Fruit fly (Drosophila melanogaster) whole organism, embryonic: Measurements from ENCODE around the gene Arp2.

Source experiments
- Abd-B ChIP-seq: fragments of 200-800 bp; sonication (Bioruptor generic); optimal IDR thresholded peaks from 2 replicates; lab custom pipeline; 2018; ENCODE audit warnings: missing biosample characterization, mild to moderate bottlenecking, missing genetic modification characterization, moderate library complexity
- Bgb ChIP-seq: fragments of 200-800 bp; sonication (Bioruptor generic); IDR thresholded peaks from 2 replicates; pipeline ENCODE4 v1.3.6; 2022; ENCODE audit warnings: missing biosample characterization, missing genetic modification characterization; ENCODE audit not compliant: partially characterized antibody
- BtbVII ChIP-seq: fragments of 200-800 bp; sonication (Bioruptor generic); optimal IDR thresholded peaks from 3 replicates; lab custom pipeline; 2017; ENCODE audit warnings: missing biosample characterization, mild to moderate bottlenecking, missing genetic modification characterization
- CG10959 ChIP-seq: fragments of 200-800 bp; sonication (Bioruptor generic); IDR thresholded peaks from 2 replicates; pipeline ENCODE4 v1.3.6; 2022; ENCODE audit warnings: missing biosample characterization, missing genetic modification characterization
- CG12942 ChIP-seq: fragments of 200-800 bp; sonication (Bioruptor generic); optimal IDR thresholded peaks from 3 replicates; lab custom pipeline; 2016; ENCODE audit warnings: missing biosample characterization, missing genetic modification characterization
- CG13296 ChIP-seq: fragments of 200-800 bp; sonication (Bioruptor generic); optimal IDR thresholded peaks from 3 replicates; lab custom pipeline; 2018; ENCODE audit warnings: missing biosample characterization, mild to moderate bottlenecking, missing genetic modification characterization
- CG14710 ChIP-seq: fragments of 200-800 bp; sonication (Bioruptor generic); optimal IDR thresholded peaks from 3 replicates; lab custom pipeline; 2019; ENCODE audit warnings: missing biosample characterization, mild to moderate bottlenecking, missing genetic modification characterization, moderate library complexity
- CG15011 ChIP-seq: fragments of 200-800 bp; sonication (Bioruptor generic); optimal IDR thresholded peaks from 3 replicates; lab custom pipeline; 2018; ENCODE audit warnings: missing biosample characterization, mild to moderate bottlenecking, missing genetic modification characterization
- CG15514 ChIP-seq: fragments of 200-800 bp; sonication (Bioruptor generic); optimal IDR thresholded peaks from 3 replicates; lab custom pipeline; 2017; ENCODE audit warnings: missing biosample characterization, missing genetic modification characterization, mild to moderate bottlenecking, moderate library complexity, missing genetic modification reagents
- CG16815 ChIP-seq: fragments of 200-800 bp; sonication (Bioruptor generic); optimal IDR thresholded peaks from 3 replicates; lab custom pipeline; 2017; ENCODE audit warnings: missing biosample characterization, mild to moderate bottlenecking, missing genetic modification characterization
- CG1832 ChIP-seq: fragments of 200-800 bp; sonication (Bioruptor generic); optimal IDR thresholded peaks from 2 replicates; lab custom pipeline; 2017; ENCODE audit warnings: missing biosample characterization, mild to moderate bottlenecking, missing genetic modification characterization, inconsistent platforms
- CG31441 ChIP-seq: fragments of 200-800 bp; sonication (Bioruptor generic); IDR thresholded peaks from 2 replicates; pipeline ENCODE4 v1.3.6; 2022; ENCODE audit warnings: missing biosample characterization, missing genetic modification characterization
- CG33213 ChIP-seq: fragments of 200-800 bp; sonication (Bioruptor generic); optimal IDR thresholded peaks from 3 replicates; lab custom pipeline; 2016; ENCODE audit warnings: missing biosample characterization, missing genetic modification characterization
- CG34422 ChIP-seq: fragments of 200-800 bp; sonication (Bioruptor generic); IDR thresholded peaks from 3 replicates; pipeline ENCODE4 v1.3.6; 2022; ENCODE audit warnings: missing biosample characterization, missing genetic modification characterization
- CG3847 ChIP-seq: fragments of 200-800 bp; sonication (Bioruptor generic); IDR thresholded peaks from 2 replicates; pipeline ENCODE4 v1.3.6; 2022; ENCODE audit warnings: missing biosample characterization, missing genetic modification characterization
- CG4404 ChIP-seq: fragments of 200-800 bp; sonication (Bioruptor generic); IDR thresholded peaks from 2 replicates; pipeline ENCODE4 v1.3.6; 2022; ENCODE audit warnings: missing biosample characterization, missing genetic modification characterization
- CG6175 ChIP-seq: fragments of 200-800 bp; sonication (Bioruptor generic); IDR thresholded peaks from 3 replicates; pipeline ENCODE4 v1.3.6; 2022; ENCODE audit warnings: missing biosample characterization, missing genetic modification characterization
- CG6683 ChIP-seq: fragments of 200-800 bp; sonication (Bioruptor generic); optimal IDR thresholded peaks from 2 replicates; lab custom pipeline; 2017; ENCODE audit warnings: missing biosample characterization, mild to moderate bottlenecking, missing genetic modification characterization, missing genetic modification reagents
- Camta ChIP-seq: fragments of 200-800 bp; sonication (Bioruptor generic); optimal IDR thresholded peaks from 2 replicates; lab custom pipeline; 2016; ENCODE audit warnings: missing biosample characterization, missing genetic modification characterization
- Dfd ChIP-seq, 2 experiments: fragments of >200 bp; optimal IDR thresholded peaks; 2 replicates each; lab custom pipeline; 2017; ENCODE audit warnings: missing biosample characterization in 2 of 2, missing genetic modification characterization in 2 of 2
- Ets97D ChIP-seq: fragments of 200-800 bp; sonication (Bioruptor generic); optimal IDR thresholded peaks from 3 replicates; lab custom pipeline; 2016; ENCODE audit warnings: missing biosample characterization, missing genetic modification characterization
- Fer1 ChIP-seq: fragments of 200-800 bp; sonication (Bioruptor generic); optimal IDR thresholded peaks from 2 replicates; lab custom pipeline; 2017; ENCODE audit warnings: missing biosample characterization, mild to moderate bottlenecking, missing genetic modification characterization
- HHEX ChIP-seq: fragments of 200-800 bp; sonication (Bioruptor generic); optimal IDR thresholded peaks from 3 replicates; lab custom pipeline; 2017; ENCODE audit warnings: missing biosample characterization, mild to moderate bottlenecking, missing genetic modification characterization, missing genetic modification reagents
- NK7.1 ChIP-seq: fragments of 200-800 bp; sonication (Bioruptor generic); optimal IDR thresholded peaks from 3 replicates; lab custom pipeline; 2016; ENCODE audit warnings: missing biosample characterization, missing genetic modification characterization
- Poxn ChIP-seq: fragments of 200-800 bp; sonication (Bioruptor generic); IDR thresholded peaks from 2 replicates; pipeline ENCODE4 v1.3.6; 2022; ENCODE audit warnings: missing biosample characterization, missing genetic modification characterization
- Side ChIP-seq: fragments of 200-800 bp; sonication (Bioruptor generic); optimal IDR thresholded peaks from 2 replicates; lab custom pipeline; 2016; ENCODE audit warnings: missing biosample characterization, missing genetic modification characterization
- ara ChIP-seq: fragments of 200-800 bp; sonication (Bioruptor generic); IDR thresholded peaks from 2 replicates; pipeline ENCODE4 v1.3.6; 2022; ENCODE audit warnings: missing biosample characterization, missing genetic modification characterization
- ash1 ChIP-seq: fragments of 200-800 bp; sonication (Bioruptor generic); optimal IDR thresholded peaks from 2 replicates; lab custom pipeline; 2018; ENCODE audit warnings: missing biosample characterization, mild to moderate bottlenecking, missing genetic modification characterization
- btn ChIP-seq: fragments of 200-800 bp; sonication (Bioruptor generic); optimal IDR thresholded peaks from 2 replicates; lab custom pipeline; 2016; ENCODE audit warnings: missing biosample characterization, missing genetic modification characterization
- cato ChIP-seq: fragments of 200-800 bp; sonication (Bioruptor generic); optimal IDR thresholded peaks from 2 replicates; lab custom pipeline; 2016; ENCODE audit warnings: missing biosample characterization, missing genetic modification characterization, borderline replicate concordance
- chif ChIP-seq, 2 experiments: fragments of 200-800 bp; sonication (Bioruptor generic); optimal IDR thresholded peaks; 3 replicates each; lab custom pipeline; 2016; ENCODE audit warnings: missing biosample characterization in 2 of 2, missing genetic modification characterization in 2 of 2
- crc ChIP-seq: fragments of 200-800 bp; sonication (Bioruptor generic); optimal IDR thresholded peaks from 2 replicates; lab custom pipeline; 2016; ENCODE audit warnings: missing biosample characterization, missing genetic modification characterization
- croc ChIP-seq: fragments of 200-800 bp; sonication (Bioruptor generic); conservative IDR thresholded peaks from 3 replicates; pipeline ENCODE4 v1.3.6; 2022; ENCODE audit warnings: missing biosample characterization, missing genetic modification characterization
- dati ChIP-seq: fragments of 200-800 bp; sonication (Bioruptor generic); IDR thresholded peaks from 2 replicates; pipeline ENCODE4 v1.3.6; 2022; ENCODE audit warnings: missing biosample characterization, missing genetic modification characterization
- ems ChIP-seq: fragments of 200-800 bp; sonication (Bioruptor generic); optimal IDR thresholded peaks from 3 replicates; lab custom pipeline; 2016; ENCODE audit warnings: missing biosample characterization, missing genetic modification characterization
- jigr1 ChIP-seq: fragments of 200-800 bp; sonication (Bioruptor generic); IDR thresholded peaks from 3 replicates; pipeline ENCODE4 v1.3.6; 2022; ENCODE audit warnings: missing biosample characterization, missing genetic modification characterization
- klu ChIP-seq: fragments of 200-800 bp; sonication (Bioruptor generic); IDR thresholded peaks from 2 replicates; pipeline ENCODE4 v1.3.6; 2022; ENCODE audit warnings: missing biosample characterization, missing genetic modification characterization
- kni ChIP-seq: fragments of 200-800 bp; sonication (Bioruptor generic); optimal IDR thresholded peaks from 3 replicates; lab custom pipeline; 2017; ENCODE audit warnings: mild to moderate bottlenecking, missing biosample characterization, missing genetic modification reagents, missing genetic modification characterization
- lov ChIP-seq, 2 experiments: fragments of 200-800 bp in 1 of 2; fragments of >200 bp in 1 of 2; sonication (Bioruptor generic) in 1 of 2; IDR thresholded peaks in 1 of 2; optimal IDR thresholded peaks in 1 of 2; 2 replicates in 1 of 2; 3 replicates in 1 of 2; pipeline versions ENCODE4 v1.3.6 to Lab custom; 2017 to 2022; ENCODE audit warnings: missing biosample characterization in 1 of 2, missing genetic modification characterization in 1 of 2
- mam ChIP-seq: fragments of 200-800 bp; sonication (Bioruptor generic); optimal IDR thresholded peaks from 3 replicates; lab custom pipeline; 2016; ENCODE audit warnings: missing biosample characterization, missing genetic modification characterization
- mld ChIP-seq: fragments of 200-800 bp; sonication (Bioruptor generic); IDR thresholded peaks from 3 replicates; pipeline ENCODE4 v1.3.6; 2022; ENCODE audit warnings: missing biosample characterization, missing genetic modification characterization; ENCODE audit not compliant: partially characterized antibody
- nmo ChIP-seq: fragments of 200-800 bp; sonication (Bioruptor generic); optimal IDR thresholded peaks from 2 replicates; lab custom pipeline; 2018; ENCODE audit warnings: missing biosample characterization, mild to moderate bottlenecking, missing genetic modification characterization, moderate library complexity
- org-1 ChIP-seq: fragments of 200-800 bp; sonication (Bioruptor generic); optimal IDR thresholded peaks from 2 replicates; lab custom pipeline; 2017; ENCODE audit warnings: missing biosample characterization, missing genetic modification characterization
- pfk ChIP-seq: fragments of 200-800 bp; sonication (Bioruptor generic); optimal IDR thresholded peaks from 2 replicates; lab custom pipeline; 2018; ENCODE audit warnings: missing biosample characterization, mild to moderate bottlenecking, missing genetic modification characterization, moderate library complexity
- pros ChIP-seq: fragments of 200-800 bp; sonication (Bioruptor generic); optimal IDR thresholded peaks from 3 replicates; lab custom pipeline; 2019; ENCODE audit warnings: missing biosample characterization, mild to moderate bottlenecking, missing genetic modification characterization, moderate library complexity
- pum ChIP-seq: fragments of 200-800 bp; sonication (Bioruptor generic); optimal IDR thresholded peaks from 2 replicates; lab custom pipeline; 2016; ENCODE audit warnings: missing biosample characterization, missing genetic modification characterization
- tin ChIP-seq: fragments of 200-800 bp; sonication (Bioruptor generic); optimal IDR thresholded peaks from 3 replicates; lab custom pipeline; 2016; ENCODE audit warnings: missing biosample characterization, missing genetic modification characterization
- tll ChIP-seq, 2 experiments: fragments of 200-800 bp in 1 of 2; fragments of >200 bp in 1 of 2; sonication (Bioruptor generic) in 1 of 2; optimal IDR thresholded peaks; 2 replicates each; lab custom pipeline; 2017 to 2019; ENCODE audit warnings: missing biosample characterization in 2 of 2, missing genetic modification characterization in 2 of 2, mild to moderate bottlenecking in 1 of 2, moderate library complexity in 1 of 2
- ttk ChIP-seq: fragments of 200-800 bp; sonication (Bioruptor generic); IDR thresholded peaks from 2 replicates; pipeline ENCODE4 v2.1.2; 2022; ENCODE audit warnings: missing biosample characterization, missing genetic modification characterization
- vfl ChIP-seq: fragments of 200-800 bp; sonication (Bioruptor generic); optimal IDR thresholded peaks from 2 replicates; lab custom pipeline; 2016; ENCODE audit warnings: missing biosample characterization, missing genetic modification characterization
- vnd ChIP-seq: fragments of 200-800 bp; sonication (Bioruptor generic); IDR thresholded peaks from 3 replicates; pipeline ENCODE4 v1.3.6; 2022; ENCODE audit warnings: missing biosample characterization, missing genetic modification characterization; ENCODE audit not compliant: partially characterized antibody

Arp2 gene

dm6 chrX:16552968-16553417, 775 bp downstream of the Arp2 start (continued):
- TF ChIP-seq Dfd (GFP tag; optimal IDR thresholded peaks at IDR 0.05; lab: Kevin White, UChicago) (peak in 1 of 2 experiments; percentile 86), CG33213 (GFP tag; lab: Kevin White, UChicago) (no peak), tin (GFP tag; lab: Kevin White, UChicago) (no peak), kni (GFP tag; lab: Kevin White, UChicago) (peak; percentile 86), CG1832 (no peak), tll (GFP tag; optimal IDR thresholded peaks at IDR 0.05; lab: Kevin White, UChicago) (peak in 1 of 2 experiments; percentile 45), CG6175 (GFP tag; lab: Robert Waterston, UW) (no peak), chif (GFP tag; optimal IDR thresholded peaks at IDR 0.05; lab: Kevin White, UChicago) (no peak), Side (no peak), NK7.1 (GFP tag; lab: Kevin White, UChicago) (no peak), mld (GFP tag; lab: Robert Waterston, UW) (no peak), CG14710 (no peak), CG10959 (no peak), vnd (GFP tag; lab: Robert Waterston, UW) (no peak), ash1 (GFP tag; lab: Kevin White, UChicago) (no peak), pfk (no peak), CG4404 (GFP tag; lab: Robert Waterston, UW) (no peak), HHEX (GFP tag; lab: Kevin White, UChicago) (no peak), CG15514 (GFP tag; lab: Kevin White, UChicago) (no peak), Bgb (no peak), Poxn (GFP tag; lab: Robert Waterston, UW) (no peak), dati (GFP tag; lab: Robert Waterston, UW) (no peak), jigr1 (GFP tag; lab: Robert Waterston, UW) (no peak), CG31441 (GFP tag; lab: Robert Waterston, UW) (no peak), CG3847 (GFP tag; lab: Robert Waterston, UW) (no peak), CG13296 (no peak), Ets97D (peak; percentile 24), ara (GFP tag; lab: Robert Waterston, UW) (no peak), CG34422 (GFP tag; lab: Robert Waterston, UW) (no peak), pros (peak; percentile 93), btn (GFP tag; lab: Kevin White, UChicago) (no peak), cato (no peak), mam (GFP tag; lab: Kevin White, UChicago) (no peak), org-1 (GFP tag; lab: Kevin White, UChicago) (no peak), lov (optimal IDR thresholded peaks at IDR 0.05; lab: Kevin White, UChicago) (no peak), lov (GFP tag; IDR thresholded peaks at IDR 0.05; lab: Robert Waterston, UW) (no peak), CG16815 (no peak), Fer1 (GFP tag; lab: Kevin White, UChicago) (no peak), BtbVII (GFP tag; lab: Kevin White, UChicago) (no peak), ems (GFP tag; lab: Kevin White, UChicago) (no peak), pum (GFP tag; lab: Kevin White, UChicago) (no peak), Abd-B (GFP tag; lab: Kevin White, UChicago) (no peak), nmo (no peak), crc (GFP tag; lab: Kevin White, UChicago) (no peak), ttk (no peak), klu (GFP tag; lab: Robert Waterston, UW) (no peak), croc (GFP tag; lab: Robert Waterston, UW) (no peak), CG12942 (no peak), Camta (GFP tag; lab: Kevin White, UChicago) (no peak), CG6683 (GFP tag; lab: Kevin White, UChicago) (no peak), vfl (GFP tag; lab: Kevin White, UChicago) (no peak), CG15011 (no peak)
